Worm (Caenorhabditis elegans): ENCODE measurements around the gene F11D5.6.

Gene F11D5.6

DNA sequence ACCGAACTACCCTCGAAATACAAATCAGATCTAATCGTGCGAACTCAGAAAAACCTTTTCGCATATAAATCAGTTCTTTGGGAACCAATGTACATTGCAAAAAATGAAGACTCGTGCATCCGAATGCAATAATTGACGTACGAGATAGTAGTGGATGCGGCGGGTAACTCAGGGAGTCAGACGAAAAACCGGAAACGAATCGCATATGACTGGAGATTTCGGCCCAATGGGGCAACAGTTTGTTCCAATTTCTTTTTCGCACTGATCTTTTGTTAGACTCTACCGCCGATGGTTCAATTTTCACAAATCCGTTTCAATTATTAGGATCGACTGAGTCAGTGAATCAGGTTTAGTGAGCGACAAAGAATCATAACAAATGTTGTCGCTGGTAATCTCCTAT, 40.7 kb upstream of the F11D5.6 start:
- no peak for TF ChIP-seq rnt-1 (tag; optimal IDR thresholded peaks at IDR 0.05)
- no peak for TF ChIP-seq fax-1 (tag; optimal IDR thresholded peaks at IDR 0.05)
- TF ChIP-seq lim-6 (tag; optimal IDR thresholded peaks at IDR 0.05) = no peak
- TF ChIP-seq ceh-24 (tag; optimal IDR thresholded peaks at IDR 0.05) = no peak
- TF ChIP-seq ceh-18 (tag; optimal IDR thresholded peaks at IDR 0.05) = no peak
- no peak for TF ChIP-seq ceh-6 (GFP tag; optimal IDR thresholded peaks at IDR 0.05)
- no peak for TF ChIP-seq hlh-13 (GFP tag; optimal IDR thresholded peaks at IDR 0.05)
- no peak for TF ChIP-seq C08G9.2 (tag; optimal IDR thresholded peaks at IDR 0.05)
- no peak for TF ChIP-seq lin-11 (tag; optimal IDR thresholded peaks at IDR 0.05)
- no peak for TF ChIP-seq hlh-8 (tag; optimal IDR thresholded peaks at IDR 0.05)

DNA sequence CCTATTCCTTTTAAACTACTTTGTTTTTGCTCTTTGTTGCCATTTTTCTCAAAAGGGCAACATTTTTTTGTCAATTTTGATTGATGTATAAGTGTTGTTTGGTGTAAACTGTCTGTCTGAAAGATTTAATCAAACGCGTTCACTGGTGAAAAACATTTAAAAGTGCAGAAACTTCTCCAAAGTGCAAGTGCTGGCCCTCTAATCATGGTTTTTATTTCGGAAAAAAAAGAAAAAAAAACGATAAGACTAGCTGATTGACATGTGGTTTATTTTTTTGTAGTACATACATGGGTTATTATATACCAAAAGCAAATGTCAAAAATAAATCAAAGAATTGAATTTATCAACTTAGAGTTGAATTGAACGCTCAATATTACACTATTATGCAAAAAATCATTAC, 36.3 kb upstream of the F11D5.6 start, which contains the start of gene dhs-26:
Gene dhs-26 (minus strand): TSS at position 116 of the 400 bp plus-strand sequence.
- TF ChIP-seq odd-2 (tag; optimal IDR thresholded peaks at IDR 0.05) (no peak), eyg-1 (tag; optimal IDR thresholded peaks at IDR 0.05) (no peak)

ce11 chrX:3351526-3351925, 25.5 kb upstream of the F11D5.6 start, which contains the start of gene ZK816.1:
ZK816.1 (plus strand) TSS chrX:3351712.
- TF ChIP-seq lim-6 (tag; optimal IDR thresholded peaks at IDR 0.05) (no peak), sox-2 (GFP tag; IDR thresholded peaks at IDR 0.05) (peak; percentile 23; the same call in 1 of the 2 replicates), fax-1 (tag; optimal IDR thresholded peaks at IDR 0.05) (no peak), ceh-31 (tag; optimal IDR thresholded peaks at IDR 0.05) (peak; percentile 47), ref-2 (tag; optimal IDR thresholded peaks at IDR 0.05) (peak; percentile 8), unc-42 (tag; optimal IDR thresholded peaks at IDR 0.05) (peak; percentile 69)

DNA sequence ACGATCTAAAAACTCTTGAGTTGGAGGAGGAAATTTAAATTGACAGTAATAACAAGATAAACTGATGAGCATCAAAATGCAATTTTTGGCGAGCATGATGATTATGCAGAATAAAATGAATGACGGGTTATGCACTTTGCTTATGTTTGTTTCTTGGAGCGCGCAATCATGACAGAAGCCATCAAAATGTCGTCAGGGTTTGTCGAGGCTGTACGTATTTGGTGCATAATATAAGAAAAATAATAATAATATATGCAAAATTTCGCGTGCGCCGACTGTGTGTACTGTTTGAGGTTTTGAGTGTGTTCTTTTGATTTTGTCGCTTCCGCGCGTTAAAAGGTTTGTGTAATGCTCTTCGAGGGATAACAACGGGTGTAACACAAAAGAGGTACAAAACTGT, 24.2 kb upstream of the F11D5.6 start, which contains the start of gene nspg-4:
Gene nspg-4 (minus strand): TSS at position 101 of the 400 bp plus-strand sequence.
- TF ChIP-seq nhr-11 (tag; optimal IDR thresholded peaks at IDR 0.05) (no peak), hlh-6 (tag; optimal IDR thresholded peaks at IDR 0.05) (no peak), ceh-45 (GFP tag; IDR thresholded peaks at IDR 0.05) (no peak), rnt-1 (tag; optimal IDR thresholded peaks at IDR 0.05) (no peak), hlh-30 (tag; optimal IDR thresholded peaks at IDR 0.05; ENCODE audit: insufficient read depth) (no peak), sdc-2 (tag; optimal IDR thresholded peaks at IDR 0.05) (no peak), pag-3 (tag; optimal IDR thresholded peaks at IDR 0.05; ENCODE audit: borderline replicate concordance) (no peak), ceh-48 (tag; optimal IDR thresholded peaks at IDR 0.05) (no peak), hlh-8 (tag; optimal IDR thresholded peaks at IDR 0.05) (no peak), pha-2 (tag; optimal IDR thresholded peaks at IDR 0.05) (no peak), nfya-1 (tag; optimal IDR thresholded peaks at IDR 0.05) (no peak)

DNA sequence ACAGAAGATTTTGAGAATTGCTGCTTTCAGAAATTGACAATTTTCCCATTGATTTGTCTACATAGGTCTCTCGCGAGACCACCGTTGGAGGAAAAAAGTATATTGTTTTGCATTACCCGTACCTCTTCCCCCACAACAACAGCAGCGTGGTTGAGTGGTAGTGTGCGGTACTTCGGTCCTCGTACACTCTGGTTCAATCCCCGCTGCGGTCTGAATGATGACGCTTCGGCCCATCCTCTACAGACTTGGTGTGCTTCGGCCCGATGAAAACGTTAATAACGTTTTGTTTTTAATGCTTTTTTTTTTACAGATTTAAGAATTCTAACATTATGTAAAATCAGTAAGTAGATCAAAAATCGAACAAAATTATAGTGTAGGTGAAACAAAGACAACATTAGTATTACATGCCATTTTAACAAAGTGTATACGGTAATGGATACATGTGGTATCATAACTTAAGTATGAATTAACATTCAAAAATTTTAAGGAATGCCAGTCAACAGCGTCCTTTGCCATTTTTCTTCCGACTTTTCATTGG, 21.9 kb upstream of the F11D5.6 start, which contains the start of gene ZK816.3:
Gene ZK816.3 (plus strand): TSS at position 488 of the 538 bp plus-strand sequence.
- TF ChIP-seq ceh-2 (tag; optimal IDR thresholded peaks at IDR 0.05) (peak; percentile 28), fax-1 (tag; optimal IDR thresholded peaks at IDR 0.05) (peak; percentile 35), hlh-8 (tag; optimal IDR thresholded peaks at IDR 0.05) (peak; percentile 23), ama-1 (optimal IDR thresholded peaks at IDR 0.05) (no peak), unc-86 (tag; optimal IDR thresholded peaks at IDR 0.05) (peak; percentile 31), odd-2 (tag; optimal IDR thresholded peaks at IDR 0.05) (no peak), elt-2 (tag; optimal IDR thresholded peaks at IDR 0.05) (peak; percentile 78), pat-9 (tag; optimal IDR thresholded peaks at IDR 0.05) (peak; percentile 71), ztf-16 (tag; optimal IDR thresholded peaks at IDR 0.05) (no peak), unc-55 (GFP tag; optimal IDR thresholded peaks at IDR 0.05) (no peak), ceh-22 (tag; optimal IDR thresholded peaks at IDR 0.05) (no peak), ceh-34 (tag; optimal IDR thresholded peaks at IDR 0.05) (peak; percentile 60), ttx-3 (tag; optimal IDR thresholded peaks at IDR 0.05) (peak; percentile 32), zip-5 (tag; optimal IDR thresholded peaks at IDR 0.05) (no peak), pha-4 (tag; optimal IDR thresholded peaks at IDR 0.05) (no peak), gmeb-2 (tag; optimal IDR thresholded peaks at IDR 0.05) (peak; percentile 29), K02D7.2 (tag; optimal IDR thresholded peaks at IDR 0.05) (no peak), C38D4.7 (GFP tag; optimal IDR thresholded peaks at IDR 0.05) (peak; percentile 35), npax-4 (tag; optimal IDR thresholded peaks at IDR 0.05) (no peak), che-1 (tag; optimal IDR thresholded peaks at IDR 0.05) (peak; percentile 60), ceh-45 (GFP tag; IDR thresholded peaks at IDR 0.05) (no peak), pax-1 (tag; optimal IDR thresholded peaks at IDR 0.05) (no peak), ceh-14 (tag; optimal IDR thresholded peaks at IDR 0.05) (peak; percentile 4), lim-6 (tag; optimal IDR thresholded peaks at IDR 0.05) (no peak), ceh-19 (GFP tag; optimal IDR thresholded peaks at IDR 0.05) (peak; percentile 36), ceh-31 (tag; optimal IDR thresholded peaks at IDR 0.05) (peak; percentile 36)
